Worm (Caenorhabditis elegans) whole organism, young adult: ENCODE measurements around the gene B0244.10.
A peak's percentile ranks its signal among the peaks of the same experiment; 100 is the strongest.

Experiments used
- B0019.2 ChIP-seq: fragments of 200-800 bp; sonication (Bioruptor generic); conservative IDR thresholded peaks from 2 replicates; pipeline ENCODE4 v1.3.6; 2022; ENCODE audit warnings: missing genetic modification reagents, missing genetic modification characterization, missing compliant biosample characterization
- C06A6.2 ChIP-seq: fragments of 200-800 bp; sonication (Bioruptor generic); conservative IDR thresholded peaks from 2 replicates; pipeline ENCODE4 v1.3.6; 2022; ENCODE audit warnings: missing genetic modification characterization, missing compliant biosample characterization
- F10E7.11 ChIP-seq: sonication (generic microtip); optimal IDR thresholded peaks from 2 replicates; lab custom pipeline; 2017; ENCODE audit warnings: mild to moderate bottlenecking, missing genetic modification characterization, moderate library complexity, missing compliant biosample characterization
- F22D6.2 ChIP-seq: sonication (generic microtip); optimal IDR thresholded peaks from 2 replicates; lab custom pipeline; 2016; ENCODE audit warnings: mild to moderate bottlenecking, missing genetic modification characterization, missing compliant biosample characterization
- F23B12.7 ChIP-seq: sonication (generic microtip); optimal IDR thresholded peaks from 2 replicates; lab custom pipeline; 2017; ENCODE audit warnings: missing genetic modification characterization, mild to moderate bottlenecking, missing compliant biosample characterization, antibody characterized with exemption, moderate library complexity; ENCODE audit not compliant: insufficient read depth
- F37B4.10 ChIP-seq: fragments of 200-800 bp; sonication (Bioruptor generic); IDR thresholded peaks from 2 replicates; pipeline ENCODE4 v1.3.6; 2022; ENCODE audit warnings: missing genetic modification characterization, missing compliant biosample characterization
- F49E8.2 ChIP-seq: sonication (generic microtip); optimal IDR thresholded peaks from 3 replicates; lab custom pipeline; 2017; ENCODE audit warnings: missing genetic modification characterization, mild to moderate bottlenecking, missing compliant biosample characterization, antibody characterized with exemption, moderate library complexity; ENCODE audit not compliant: insufficient read depth
- F57A8.1 ChIP-seq: fragments of 200-800 bp; sonication (Bioruptor generic); optimal IDR thresholded peaks from 2 replicates; lab custom pipeline; 2018; ENCODE audit warnings: mild to moderate bottlenecking, missing genetic modification characterization, moderate library complexity, missing compliant biosample characterization
- F57C9.4 ChIP-seq: sonication (generic microtip); optimal IDR thresholded peaks from 2 replicates; lab custom pipeline; 2017; ENCODE audit warnings: mild to moderate bottlenecking, missing genetic modification characterization, missing compliant biosample characterization
- K11D2.4 ChIP-seq: fragments of 200-800 bp; sonication (Bioruptor generic); IDR thresholded peaks from 2 replicates; pipeline ENCODE4 v1.3.6; 2022; ENCODE audit warnings: missing genetic modification reagents, missing genetic modification characterization, missing compliant biosample characterization
- Y53G8AR.9 ChIP-seq: fragments of 200-800 bp; sonication (Bioruptor generic); conservative IDR thresholded peaks from 2 replicates; pipeline ENCODE4 v1.3.6; 2022; ENCODE audit warnings: missing genetic modification reagents, missing genetic modification characterization, missing compliant biosample characterization
- Y56A3A.18 ChIP-seq: fragments of 200-800 bp; sonication (Bioruptor generic); IDR thresholded peaks from 2 replicates; pipeline ENCODE4 v1.3.6; 2022; ENCODE audit warnings: missing genetic modification reagents, missing genetic modification characterization, missing compliant biosample characterization
- Y67H2A.10 ChIP-seq: fragments of 200-800 bp; sonication (Bioruptor generic); conservative IDR thresholded peaks from 2 replicates; pipeline ENCODE4 v1.3.6; 2022; ENCODE audit warnings: missing genetic modification reagents, missing genetic modification characterization, missing compliant biosample characterization
- Y79H2A.3 ChIP-seq: fragments of 200-800 bp; sonication (Bioruptor generic); conservative IDR thresholded peaks from 2 replicates; pipeline ENCODE4 v1.3.6; 2022; ENCODE audit warnings: missing genetic modification reagents, missing genetic modification characterization, missing compliant biosample characterization
- Y95B8A.8 ChIP-seq: fragments of 200-800 bp; sonication (Bioruptor generic); IDR thresholded peaks from 2 replicates; pipeline ENCODE4 v1.3.6; 2022; ENCODE audit warnings: missing genetic modification reagents, missing genetic modification characterization, missing compliant biosample characterization
- ama-1 ChIP-seq, 3 experiments: fragments of 150-350 bp in 1 of 3; sonication (generic microtip) in 2 of 3; optimal IDR thresholded peaks; 2 replicates each; lab custom pipeline; 2014 to 2018; ENCODE audit warnings: missing biosample characterization in 2 of 3, missing genetic modification characterization in 2 of 3, missing genetic modification reagents in 2 of 3
- bed-2 ChIP-seq: fragments of 200-800 bp; sonication (Bioruptor generic); IDR thresholded peaks from 2 replicates; pipeline ENCODE4 v1.3.6; 2022; ENCODE audit warnings: missing genetic modification reagents, missing genetic modification characterization, missing compliant biosample characterization
- ceh-100 ChIP-seq: fragments of 200-800 bp; sonication (Bioruptor generic); IDR thresholded peaks from 2 replicates; pipeline ENCODE4 v1.3.6; 2022; ENCODE audit warnings: missing genetic modification reagents, missing genetic modification characterization, missing compliant biosample characterization
- ceh-40 ChIP-seq: fragments of 200-800 bp; sonication (Bioruptor generic); IDR thresholded peaks from 2 replicates; pipeline ENCODE4 v1.3.6; 2022; ENCODE audit warnings: missing genetic modification characterization, missing compliant biosample characterization
- ceh-58 ChIP-seq: fragments of 200-800 bp; sonication (Bioruptor generic); IDR thresholded peaks from 2 replicates; pipeline ENCODE4 v1.3.6; 2022; ENCODE audit warnings: missing genetic modification characterization, missing compliant biosample characterization
- die-1 ChIP-seq: sonication (generic microtip); optimal IDR thresholded peaks from 2 replicates; lab custom pipeline; 2016; ENCODE audit warnings: missing genotype, mild to moderate bottlenecking, missing genetic modification characterization, missing compliant biosample characterization
- dox-1 ChIP-seq: fragments of 200-800 bp; sonication (Bioruptor generic); IDR thresholded peaks from 2 replicates; pipeline ENCODE4 v1.3.6; 2022; ENCODE audit warnings: missing genetic modification reagents, missing genetic modification characterization, missing compliant biosample characterization
- dpff-1 ChIP-seq: sonication (generic microtip); optimal IDR thresholded peaks from 2 replicates; lab custom pipeline; 2017; ENCODE audit warnings: mild to moderate bottlenecking, missing genetic modification characterization, missing compliant biosample characterization
- dpl-1 ChIP-seq: fragments of 150-350 bp; optimal IDR thresholded peaks from 2 replicates; lab custom pipeline; 2014; ENCODE audit warnings: missing biosample characterization, missing genetic modification reagents, missing genetic modification characterization
- egl-44 ChIP-seq: fragments of 200-800 bp; sonication (Bioruptor generic); IDR thresholded peaks from 2 replicates; pipeline ENCODE4 v1.3.6; 2022; ENCODE audit warnings: missing genetic modification reagents, missing genetic modification characterization, missing compliant biosample characterization
- egrh-3 ChIP-seq: fragments of 200-800 bp; sonication (Bioruptor generic); IDR thresholded peaks from 2 replicates; pipeline ENCODE4 v1.3.6; 2022; ENCODE audit warnings: missing genetic modification reagents, missing genetic modification characterization, missing compliant biosample characterization
- fkh-3 ChIP-seq: sonication (generic microtip); optimal IDR thresholded peaks from 2 replicates; lab custom pipeline; 2016; ENCODE audit warnings: mild to moderate bottlenecking, missing genetic modification characterization, missing compliant biosample characterization
- him-1 ChIP-seq: sonication (generic microtip); optimal IDR thresholded peaks from 2 replicates; lab custom pipeline; 2016; ENCODE audit warnings: missing genotype, missing genetic modification reagents, missing genetic modification characterization, missing compliant biosample characterization
- let-607 ChIP-seq, 2 experiments: fragments of 200-800 bp in 1 of 2; sonication (Bioruptor generic) in 1 of 2; sonication (generic microtip) in 1 of 2; optimal IDR thresholded peaks; 2 replicates each; lab custom pipeline; 2016 to 2018; ENCODE audit warnings: mild to moderate bottlenecking in 2 of 2, missing compliant biosample characterization in 2 of 2, missing genetic modification characterization in 2 of 2, moderate library complexity in 2 of 2, missing genotype in 1 of 2
- lir-1 ChIP-seq: fragments of 200-800 bp; sonication (Bioruptor generic); conservative IDR thresholded peaks from 2 replicates; pipeline ENCODE4 v1.3.6; 2022; ENCODE audit warnings: missing genetic modification reagents, missing genetic modification characterization, missing compliant biosample characterization
- mcd-1 ChIP-seq: fragments of 200-800 bp; sonication (Bioruptor generic); IDR thresholded peaks from 2 replicates; pipeline ENCODE4 v1.3.6; 2022; ENCODE audit warnings: missing genetic modification reagents, missing genetic modification characterization, missing compliant biosample characterization
- mel-28 ChIP-seq: sonication (generic microtip); optimal IDR thresholded peaks from 2 replicates; lab custom pipeline; 2016; ENCODE audit warnings: borderline replicate concordance, mild to moderate bottlenecking, missing genetic modification characterization, missing compliant biosample characterization
- nfyb-1 ChIP-seq: fragments of 200-800 bp; sonication (Bioruptor generic); IDR thresholded peaks from 2 replicates; pipeline ENCODE4 v1.3.6; 2022; ENCODE audit warnings: missing genetic modification reagents, missing genetic modification characterization, missing compliant biosample characterization
- nhr-179 ChIP-seq: sonication (generic microtip); optimal IDR thresholded peaks from 2 replicates; lab custom pipeline; 2016; ENCODE audit warnings: mild to moderate bottlenecking, missing genetic modification characterization, missing compliant biosample characterization
- nhr-27 ChIP-seq: fragments of 200-800 bp; sonication (Bioruptor generic); optimal IDR thresholded peaks from 2 replicates; lab custom pipeline; 2018; ENCODE audit warnings: mild to moderate bottlenecking, missing genetic modification characterization, moderate library complexity, missing compliant biosample characterization
- pha-4 ChIP-seq: fragments of 150-350 bp; sonication (generic microtip); optimal IDR thresholded peaks from 2 replicates; lab custom pipeline; 2014; ENCODE audit warnings: missing biosample characterization, missing genetic modification reagents, missing genetic modification characterization
- rcor-1 ChIP-seq: fragments of 200-800 bp; sonication (Bioruptor generic); IDR thresholded peaks from 2 replicates; pipeline ENCODE4 v1.3.6; 2022; ENCODE audit warnings: missing genetic modification reagents, missing genetic modification characterization, missing compliant biosample characterization
- repo-1 ChIP-seq: sonication (generic microtip); optimal IDR thresholded peaks from 2 replicates; lab custom pipeline; 2017; ENCODE audit warnings: mild to moderate bottlenecking, missing genetic modification characterization, missing compliant biosample characterization
- sdz-38 ChIP-seq: sonication (generic microtip); optimal IDR thresholded peaks from 2 replicates; lab custom pipeline; 2016; ENCODE audit warnings: missing genotype, missing genetic modification characterization, missing compliant biosample characterization
- snpc-1.1 ChIP-seq: sonication (generic microtip); optimal IDR thresholded peaks from 2 replicates; lab custom pipeline; 2017; ENCODE audit warnings: missing genetic modification characterization, mild to moderate bottlenecking, missing compliant biosample characterization, antibody characterized with exemption, moderate library complexity, missing genotype, missing genetic modification reagents; ENCODE audit not compliant: insufficient read depth
- snpc-1.3 ChIP-seq: sonication (generic microtip); optimal IDR thresholded peaks from 2 replicates; lab custom pipeline; 2017; ENCODE audit warnings: missing genetic modification characterization, mild to moderate bottlenecking, missing compliant biosample characterization, antibody characterized with exemption, moderate library complexity, missing genotype, missing genetic modification reagents; ENCODE audit not compliant: insufficient read depth
- tlf-1 ChIP-seq: fragments of 200-800 bp; sonication (Bioruptor generic); optimal IDR thresholded peaks from 2 replicates; lab custom pipeline; 2018; ENCODE audit warnings: mild to moderate bottlenecking, missing genetic modification characterization, missing compliant biosample characterization
- unc-130 ChIP-seq: sonication (generic microtip); optimal IDR thresholded peaks from 2 replicates; lab custom pipeline; 2016; ENCODE audit warnings: missing genetic modification reagents, missing genetic modification characterization, missing compliant biosample characterization
- ztf-22 ChIP-seq: fragments of 200-800 bp; sonication (Bioruptor generic); optimal IDR thresholded peaks from 2 replicates; lab custom pipeline; 2018; ENCODE audit warnings: mild to moderate bottlenecking, missing genetic modification characterization, moderate library complexity, missing compliant biosample characterization
- ztf-28 ChIP-seq: fragments of 200-800 bp; sonication (Bioruptor generic); IDR thresholded peaks from 2 replicates; pipeline ENCODE4 v1.3.6; 2022; ENCODE audit warnings: missing genetic modification reagents, missing genetic modification characterization, missing compliant biosample characterization

The B0244.10 gene

ce11 chrIII:5706077-5706627 is 28.8 kb upstream of the B0244.10 start, which contains the start of gene rpl-23 (continued):
- TF ChIP-seq ama-1 (optimal IDR thresholded peaks at IDR 0.05; lab: Kevin White, UChicago) (no peak), ama-1 (GFP tag; optimal IDR thresholded peaks at IDR 0.05; lab: Kevin White, UChicago) (peak in 1 of 2 experiments; percentile 19), F37B4.10 (GFP tag; lab: Robert Waterston, UW) (no peak), dpl-1 (GFP tag; lab: Kevin White, UChicago) (peak; percentile 68), rcor-1 (peak; percentile 69), ztf-28 (GFP tag; lab: Robert Waterston, UW) (no peak), let-607 (tag; optimal IDR thresholded peaks at IDR 0.05; lab: Kevin White, UChicago) (peak in 1 of 2 experiments; percentile 1), egl-44 (GFP tag; lab: Robert Waterston, UW) (no peak), ceh-58 (GFP tag; lab: Robert Waterston, UW) (no peak), ceh-100 (GFP tag; lab: Robert Waterston, UW) (no peak), B0019.2 (peak; percentile 48; the same call in 1 of the 2 replicates), F10E7.11 (tag; lab: Kevin White, UChicago) (no peak), K11D2.4 (peak; percentile 35; the same call in 1 of the 2 replicates), mcd-1 (peak; percentile 73), pha-4 (peak; percentile 18), egrh-3 (GFP tag; lab: Robert Waterston, UW) (no peak), dox-1 (GFP tag; lab: Robert Waterston, UW) (peak; percentile 60; the same call in 1 of the 2 replicates), ztf-22 (no peak), tlf-1 (GFP tag; lab: Kevin White, UChicago) (peak; percentile 67), sdz-38 (tag; lab: Kevin White, UChicago) (no peak), lir-1 (0 out of 2 replicates have a peak, but pooled peaks have one; percentile 16), F49E8.2 (tag; lab: Kevin White, UChicago) (peak; percentile 82), F57C9.4 (tag; lab: Kevin White, UChicago) (no peak), F23B12.7 (tag; lab: Kevin White, UChicago) (peak; percentile 92), Y67H2A.10 (GFP tag; lab: Robert Waterston, UW) (no peak), C06A6.2 (GFP tag; lab: Robert Waterston, UW) (0 out of 2 replicates have a peak, but pooled peaks have one; percentile 19), nfyb-1 (GFP tag; lab: Robert Waterston, UW) (0 out of 2 replicates have a peak, but pooled peaks have one; percentile 12), snpc-1.3 (tag; lab: Kevin White, UChicago) (peak; percentile 78), Y95B8A.8 (GFP tag; lab: Robert Waterston, UW) (peak; percentile 74; the same call in 1 of the 2 replicates), F22D6.2 (no peak)

DNA sequence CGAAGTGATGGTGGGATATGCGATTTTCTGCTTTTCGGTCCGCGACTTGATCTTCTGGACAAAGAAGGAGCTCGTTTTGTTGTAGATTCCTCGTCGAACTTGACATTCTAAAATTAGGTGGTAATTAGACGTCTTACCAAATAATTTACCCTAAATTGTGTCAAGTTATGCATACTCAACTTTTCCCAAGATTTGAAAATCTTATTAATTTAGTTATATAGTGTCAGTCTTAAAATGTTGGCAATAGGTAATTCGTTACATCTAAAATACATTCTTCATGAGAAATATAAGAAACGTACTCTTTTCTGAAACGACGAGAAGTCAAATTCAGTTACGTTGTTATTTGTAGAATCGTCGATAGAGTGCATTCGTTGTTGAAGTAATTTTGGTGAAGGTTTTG is 27.4 kb upstream of the B0244.10 start:
- TF ChIP-seq mel-28 (tag; lab: Kevin White, UChicago) (no peak), nhr-179 (tag; lab: Kevin White, UChicago) (no peak), F57A8.1 (GFP tag; lab: Kevin White, UChicago) (no peak), sdz-38 (tag; lab: Kevin White, UChicago) (no peak), Y53G8AR.9 (GFP tag; lab: Robert Waterston, UW) (no peak), him-1 (tag; lab: Kevin White, UChicago) (no peak)

DNA sequence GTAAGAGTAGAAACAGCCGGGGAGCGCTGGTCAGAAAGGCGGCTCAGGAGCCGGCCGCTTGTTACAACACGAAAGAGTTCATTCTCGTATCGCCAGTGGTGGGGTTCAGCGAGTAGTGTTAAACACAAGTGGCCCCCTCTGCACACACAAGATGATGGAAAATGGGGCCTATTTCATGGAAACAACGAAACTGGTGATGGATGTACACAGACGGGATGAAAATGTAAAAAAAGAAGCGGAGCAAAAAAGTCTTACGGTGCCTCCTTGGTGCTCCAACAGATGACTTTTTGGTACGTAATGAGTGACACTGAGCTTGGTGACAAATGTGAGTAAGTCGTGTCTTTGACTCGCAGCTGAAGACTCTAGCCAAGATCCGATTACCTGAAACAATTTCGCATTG is 26.9 kb upstream of the B0244.10 start:
- no peak for TF ChIP-seq F23B12.7 (tag; lab: Kevin White, UChicago)
- no peak for TF ChIP-seq fkh-3
- TF ChIP-seq Y79H2A.3 (GFP tag; lab: Robert Waterston, UW) = no peak
- no peak for TF ChIP-seq snpc-1.1 (tag; lab: Kevin White, UChicago)
- no peak for TF ChIP-seq egl-44 (GFP tag; lab: Robert Waterston, UW)
- TF ChIP-seq repo-1 (tag; lab: Kevin White, UChicago) = no peak
- TF ChIP-seq dpff-1 = no peak
- no peak for TF ChIP-seq F10E7.11 (tag; lab: Kevin White, UChicago)
- TF ChIP-seq nhr-27 = no peak
- TF ChIP-seq Y56A3A.18 (GFP tag; lab: Robert Waterston, UW) = no peak
- TF ChIP-seq ceh-40 (GFP tag; lab: Robert Waterston, UW) = no peak
- TF ChIP-seq bed-2 (GFP tag; lab: Robert Waterston, UW) = no peak
- TF ChIP-seq unc-130 = no peak
- TF ChIP-seq die-1 (tag; lab: Kevin White, UChicago) = no peak
